Fruit fly (Drosophila melanogaster) whole organism, embryonic: ENCODE data around the gene BTBD9.

Experiments
- C15 ChIP-seq: fragments of 200-800 bp; sonication (Bioruptor generic); IDR thresholded peaks from 3 replicates; pipeline ENCODE4 v1.3.6; 2022; ENCODE audit warnings: missing biosample characterization, missing genetic modification characterization
- CG11723 ChIP-seq: fragments of 200-800 bp; sonication (Bioruptor generic); optimal IDR thresholded peaks from 2 replicates; lab custom pipeline; 2017; ENCODE audit warnings: missing biosample characterization, mild to moderate bottlenecking, missing genetic modification characterization
- CG12391 ChIP-seq: fragments of 200-800 bp; sonication (Bioruptor generic); optimal IDR thresholded peaks from 3 replicates; lab custom pipeline; 2018; ENCODE audit warnings: missing biosample characterization, mild to moderate bottlenecking, missing genetic modification characterization, moderate library complexity
- CG13894 ChIP-seq: fragments of 200-800 bp; sonication (Bioruptor generic); optimal IDR thresholded peaks from 3 replicates; lab custom pipeline; 2018; ENCODE audit warnings: missing biosample characterization, mild to moderate bottlenecking, missing genetic modification characterization, moderate library complexity
- CG15601 ChIP-seq: fragments of 200-800 bp; sonication (Bioruptor generic); optimal IDR thresholded peaks from 3 replicates; lab custom pipeline; 2019; ENCODE audit warnings: missing biosample characterization, mild to moderate bottlenecking, missing genetic modification characterization, moderate library complexity
- CG2199 ChIP-seq: fragments of 200-800 bp; sonication (Bioruptor generic); IDR thresholded peaks from 3 replicates; pipeline ENCODE4 v1.3.6; 2022; ENCODE audit warnings: missing biosample characterization, missing genetic modification characterization
- CG3065 ChIP-seq: fragments of 200-800 bp; sonication (Bioruptor generic); optimal IDR thresholded peaks from 2 replicates; lab custom pipeline; 2016; ENCODE audit warnings: missing biosample characterization, missing genetic modification characterization
- CG32532 ChIP-seq: fragments of 200-800 bp; sonication (Bioruptor generic); IDR thresholded peaks from 2 replicates; pipeline ENCODE4 v1.3.6; 2022; ENCODE audit warnings: missing biosample characterization, missing genetic modification characterization
- CG4360 ChIP-seq: fragments of 200-800 bp; sonication (Bioruptor generic); IDR thresholded peaks from 2 replicates; pipeline ENCODE4 v1.3.6; 2022; ENCODE audit warnings: missing biosample characterization, missing genetic modification characterization
- CG5180 ChIP-seq: fragments of 200-800 bp; sonication (Bioruptor generic); optimal IDR thresholded peaks from 3 replicates; lab custom pipeline; 2017; ENCODE audit warnings: missing biosample characterization, missing genetic modification characterization, mild to moderate bottlenecking, moderate library complexity, missing genetic modification reagents
- CG6765 ChIP-seq: fragments of 200-800 bp; sonication (Bioruptor generic); optimal IDR thresholded peaks from 3 replicates; lab custom pipeline; 2017; ENCODE audit warnings: missing biosample characterization, mild to moderate bottlenecking, missing genetic modification characterization
- CG6791 ChIP-seq: fragments of 200-800 bp; sonication (Bioruptor generic); IDR thresholded peaks from 3 replicates; pipeline ENCODE4 v1.3.6; 2022; ENCODE audit warnings: missing biosample characterization, missing genetic modification characterization; ENCODE audit not compliant: partially characterized antibody
- CG8281 ChIP-seq: fragments of 200-800 bp; sonication (Bioruptor generic); optimal IDR thresholded peaks from 2 replicates; lab custom pipeline; 2018; ENCODE audit warnings: missing biosample characterization, mild to moderate bottlenecking, missing genetic modification characterization, moderate library complexity
- CrebB ChIP-seq: fragments of 200-800 bp; sonication (Bioruptor generic); optimal IDR thresholded peaks from 3 replicates; lab custom pipeline; 2018; ENCODE audit warnings: missing biosample characterization, mild to moderate bottlenecking, missing genetic modification characterization
- D19A ChIP-seq: fragments of 200-800 bp; optimal IDR thresholded peaks from 3 replicates; lab custom pipeline; 2019; ENCODE audit warnings: missing biosample characterization, mild to moderate bottlenecking, missing genetic modification characterization, moderate library complexity
- Ets65A ChIP-seq: fragments of 200-800 bp; sonication (Bioruptor generic); peaks from one replicate; lab custom pipeline; 2016; ENCODE audit warnings: missing biosample characterization, missing genetic modification characterization
- H2.0 ChIP-seq: fragments of 200-800 bp; sonication (Bioruptor generic); IDR thresholded peaks from 2 replicates; pipeline ENCODE4 v1.3.6; 2022; ENCODE audit warnings: missing biosample characterization, missing genetic modification characterization
- Hey ChIP-seq: fragments of 200-800 bp; sonication (Bioruptor generic); optimal IDR thresholded peaks from 3 replicates; lab custom pipeline; 2018; ENCODE audit warnings: missing biosample characterization, mild to moderate bottlenecking, missing genetic modification characterization
- Hr78 ChIP-seq, 2 experiments: fragments of 200-800 bp in 1 of 2; fragments of >200 bp in 1 of 2; sonication (Bioruptor generic) in 1 of 2; optimal IDR thresholded peaks; 2 replicates each; lab custom pipeline; 2017 to 2019; ENCODE audit warnings: missing biosample characterization in 2 of 2, missing genetic modification characterization in 2 of 2, mild to moderate bottlenecking in 1 of 2, moderate library complexity in 1 of 2
- Med ChIP-seq: fragments of 200-800 bp; sonication (Bioruptor generic); peaks from one replicate; lab custom pipeline; 2016; ENCODE audit warnings: missing biosample characterization, missing genetic modification characterization, mild to moderate bottlenecking, inconsistent platforms, moderate library complexity
- Pdp1 ChIP-seq, 2 experiments: fragments of 200-800 bp; sonication (Bioruptor generic); optimal IDR thresholded peaks; 3 replicates each; lab custom pipeline; 2016; ENCODE audit warnings: missing biosample characterization in 2 of 2, missing genetic modification characterization in 2 of 2, mild to moderate bottlenecking in 1 of 2, moderate library complexity in 1 of 2
- Sox100B ChIP-seq: fragments of 200-800 bp; sonication (Bioruptor generic); optimal IDR thresholded peaks from 3 replicates; lab custom pipeline; 2018; ENCODE audit warnings: missing biosample characterization, mild to moderate bottlenecking, missing genetic modification characterization
- Sox102F ChIP-seq: fragments of 200-800 bp; sonication (Bioruptor generic); optimal IDR thresholded peaks from 2 replicates; lab custom pipeline; 2018; ENCODE audit warnings: missing biosample characterization, mild to moderate bottlenecking, missing genetic modification characterization, moderate library complexity
- Spps ChIP-seq: fragments of 200-800 bp; sonication (Bioruptor generic); optimal IDR thresholded peaks from 2 replicates; lab custom pipeline; 2018; ENCODE audit warnings: missing biosample characterization, mild to moderate bottlenecking, missing genetic modification characterization
- Trl ChIP-seq, 3 experiments: fragments of >200 bp in 2 of 3; fragments of 200-800 bp in 1 of 3; sonication (Bioruptor generic) in 1 of 3; optimal IDR thresholded peaks; 2 replicates in 1 of 3; 3 replicates in 2 of 3; lab custom pipeline; 2016 to 2017; ENCODE audit warnings: missing biosample characterization in 1 of 3, missing genetic modification characterization in 1 of 3
- cg ChIP-seq: fragments of 200-800 bp; sonication (Bioruptor generic); optimal IDR thresholded peaks from 3 replicates; lab custom pipeline; 2019; ENCODE audit warnings: missing biosample characterization, mild to moderate bottlenecking, missing genetic modification characterization, moderate library complexity
- chm ChIP-seq: fragments of 200-800 bp; sonication (Bioruptor generic); IDR thresholded peaks from 2 replicates; pipeline ENCODE4 v1.3.6; 2022; ENCODE audit warnings: missing biosample characterization, missing genetic modification characterization
- crol ChIP-seq: fragments of 200-800 bp; sonication (Bioruptor generic); IDR thresholded peaks from 2 replicates; pipeline ENCODE4 v1.3.6; 2022; ENCODE audit warnings: missing biosample characterization, missing genetic modification characterization
- eve ChIP-seq, 2 experiments: fragments of >200 bp; optimal IDR thresholded peaks; 2 replicates each; lab custom pipeline; 2017; ENCODE audit warnings: missing biosample characterization in 2 of 2, missing genetic modification characterization in 2 of 2
- gem ChIP-seq: fragments of 200-800 bp; sonication (Bioruptor generic); optimal IDR thresholded peaks from 2 replicates; lab custom pipeline; 2019; ENCODE audit warnings: missing biosample characterization, mild to moderate bottlenecking, missing genetic modification characterization, moderate library complexity
- gfzf ChIP-seq: fragments of 200-800 bp; sonication (Bioruptor generic); optimal IDR thresholded peaks from 2 replicates; lab custom pipeline; 2016; ENCODE audit warnings: missing biosample characterization, mild to moderate bottlenecking, missing genetic modification characterization, moderate library complexity
- grn ChIP-seq: fragments of 200-800 bp; sonication (Bioruptor generic); optimal IDR thresholded peaks from 3 replicates; lab custom pipeline; 2017; ENCODE audit warnings: missing biosample characterization, missing genetic modification characterization
- kah ChIP-seq: fragments of 200-800 bp; sonication (Bioruptor generic); optimal IDR thresholded peaks from 2 replicates; lab custom pipeline; 2018; ENCODE audit warnings: missing biosample characterization, mild to moderate bottlenecking, missing genetic modification characterization
- kni ChIP-seq: fragments of 200-800 bp; sonication (Bioruptor generic); optimal IDR thresholded peaks from 3 replicates; lab custom pipeline; 2017; ENCODE audit warnings: mild to moderate bottlenecking, missing biosample characterization, missing genetic modification reagents, missing genetic modification characterization
- lab ChIP-seq: fragments of 200-800 bp; sonication (Bioruptor generic); optimal IDR thresholded peaks from 3 replicates; lab custom pipeline; 2017; ENCODE audit warnings: missing biosample characterization, missing genetic modification characterization, mild to moderate bottlenecking, moderate library complexity, missing genetic modification reagents
- lilli ChIP-seq: fragments of 200-800 bp; sonication (Bioruptor generic); optimal IDR thresholded peaks from 3 replicates; lab custom pipeline; 2016; ENCODE audit warnings: missing biosample characterization, missing genetic modification characterization
- p53 ChIP-seq: fragments of 200-800 bp; sonication (Bioruptor generic); optimal IDR thresholded peaks from 2 replicates; lab custom pipeline; 2016; ENCODE audit warnings: missing biosample characterization, missing genetic modification characterization
- pnt ChIP-seq: fragments of 200-800 bp; sonication (Bioruptor generic); optimal IDR thresholded peaks from 3 replicates; lab custom pipeline; 2016; ENCODE audit warnings: missing biosample characterization, missing genetic modification characterization
- pum ChIP-seq: fragments of 200-800 bp; sonication (Bioruptor generic); optimal IDR thresholded peaks from 2 replicates; lab custom pipeline; 2016; ENCODE audit warnings: missing biosample characterization, missing genetic modification characterization
- seq ChIP-seq: fragments of 200-800 bp; sonication (Bioruptor generic); IDR thresholded peaks from 2 replicates; pipeline ENCODE4 v1.3.6; 2022; ENCODE audit warnings: missing biosample characterization, missing genetic modification characterization
- sqz ChIP-seq: fragments of 200-800 bp; sonication (Bioruptor generic); optimal IDR thresholded peaks from 3 replicates; lab custom pipeline; 2018; ENCODE audit warnings: missing biosample characterization, mild to moderate bottlenecking, missing genetic modification characterization
- stwl ChIP-seq: fragments of 200-800 bp; sonication (Bioruptor generic); optimal IDR thresholded peaks from 3 replicates; lab custom pipeline; 2018; ENCODE audit warnings: missing biosample characterization, mild to moderate bottlenecking, missing genetic modification characterization, moderate library complexity

The BTBD9 gene

DNA sequence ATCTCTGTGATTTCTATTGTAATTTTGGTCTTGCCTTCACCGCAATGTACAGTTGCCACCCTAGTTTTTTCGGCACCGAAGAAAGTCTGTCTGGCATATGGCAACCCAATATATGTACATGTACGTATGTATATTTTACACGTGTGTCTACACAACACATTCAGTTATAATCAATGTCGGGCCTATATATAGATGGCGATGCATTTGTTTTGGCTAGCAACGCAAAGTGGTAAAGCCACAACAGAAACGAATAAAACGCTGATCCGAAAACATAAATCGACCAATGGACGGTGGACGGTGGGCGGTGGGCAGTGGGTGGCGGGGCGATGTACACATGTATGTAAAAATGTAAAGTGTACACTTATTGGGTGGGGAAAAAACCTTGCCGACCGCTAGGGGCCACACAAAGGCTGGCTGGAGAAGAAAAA, 39.8 kb upstream of the BTBD9 start (continued):
- TF ChIP-seq crol (peak; percentile 60), cg (GFP tag; lab: Kevin White, UChicago) (peak; percentile 26)

DNA sequence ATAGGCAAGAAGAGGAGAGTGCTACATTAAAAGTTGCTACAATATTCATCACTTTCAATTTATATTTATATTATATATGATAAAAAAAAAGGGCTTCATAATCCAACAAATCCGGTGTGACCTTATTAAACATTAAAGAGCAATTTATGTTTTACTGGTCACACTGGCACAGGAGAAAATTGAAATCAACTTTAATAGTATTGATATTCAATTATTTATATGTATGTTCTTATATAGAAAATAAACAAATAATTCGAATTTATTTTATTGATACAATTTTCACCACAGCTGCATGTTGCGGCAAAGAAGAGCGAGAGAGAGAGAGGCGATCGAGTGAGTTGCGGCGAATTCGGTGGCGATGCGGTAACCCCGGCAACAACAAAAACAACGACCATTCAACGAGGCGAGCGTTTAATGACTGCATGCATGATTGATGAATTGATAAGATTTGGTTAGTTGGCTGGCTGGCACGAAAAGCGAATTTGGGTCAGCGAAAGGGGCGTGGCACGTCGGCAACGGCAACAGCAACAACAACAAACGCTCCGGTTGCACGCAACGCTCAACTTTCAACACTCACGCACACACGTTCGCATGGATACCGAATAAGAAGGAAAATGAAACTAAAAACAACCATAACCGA, 39.0 kb upstream of the BTBD9 start:
- peak; percentile 83 for TF ChIP-seq CG3065 (GFP tag; lab: Kevin White, UChicago)
- peak; percentile 27 for TF ChIP-seq CG15601 (tag; lab: Kevin White, UChicago)
- TF ChIP-seq Med (GFP tag; lab: Kevin White, UChicago): peak; percentile 6
- TF ChIP-seq CG4360: peak; percentile 88
- peak; percentile 22 for TF ChIP-seq lab (GFP tag; lab: Kevin White, UChicago)
- peak; percentile 85 for TF ChIP-seq grn
- TF ChIP-seq chm (GFP tag; lab: Robert Waterston, UW): peak; percentile 53; the same call in 1 of the 2 replicates
- peak; percentile 3 for TF ChIP-seq Sox100B (GFP tag; lab: Kevin White, UChicago)
- no peak for TF ChIP-seq CG12391 (tag; lab: Kevin White, UChicago)
- TF ChIP-seq CG5180 (GFP tag; lab: Kevin White, UChicago): peak; percentile 57
- TF ChIP-seq kni: peak; percentile 57
- peak; percentile 20 for TF ChIP-seq sqz (GFP tag; lab: Kevin White, UChicago)
- no peak for TF ChIP-seq p53 (GFP tag; lab: Kevin White, UChicago)
- peak; percentile 72 for TF ChIP-seq Ets65A
- no peak for TF ChIP-seq CG11723
- no peak for TF ChIP-seq Spps (tag; lab: Kevin White, UChicago)
- peak in 1 of 2 experiments; percentile 19 for TF ChIP-seq Trl (optimal IDR thresholded peaks at IDR 0.05; lab: Kevin White, UChicago)
- no peak for TF ChIP-seq Trl (GFP tag; optimal IDR thresholded peaks at IDR 0.05; lab: Kevin White, UChicago)
- TF ChIP-seq CG8281 (tag; lab: Kevin White, UChicago): peak; percentile 99
- TF ChIP-seq gfzf (GFP tag; lab: Kevin White, UChicago): no peak
- 0 out of 3 replicates have a peak, but pooled peaks have one; percentile 27 for TF ChIP-seq CG6791 (GFP tag; lab: Robert Waterston, UW)
- peak; percentile 95 for TF ChIP-seq stwl (tag; lab: Kevin White, UChicago)
- TF ChIP-seq CG2199 (GFP tag; lab: Robert Waterston, UW): 0 out of 3 replicates have a peak, but pooled peaks have one; percentile 73
- TF ChIP-seq D19A (tag; lab: Kevin White, UChicago): peak; percentile 11
- peak in 1 of 2 experiments; percentile 91 for TF ChIP-seq Pdp1 (GFP tag; optimal IDR thresholded peaks at IDR 0.05; lab: Kevin White, UChicago)
- peak in 1 of 2 experiments; percentile 2 for TF ChIP-seq Hr78 (GFP tag; optimal IDR thresholded peaks at IDR 0.05; lab: Kevin White, UChicago)

- TF ChIP-seq C15 (GFP tag; lab: Robert Waterston, UW) (no peak), crol (peak; percentile 81), Pdp1 (GFP tag; optimal IDR thresholded peaks at IDR 0.05; lab: Kevin White, UChicago) (peak in 1 of 2 experiments; percentile 95), chm (GFP tag; lab: Robert Waterston, UW) (peak; percentile 38; the same call in 1 of the 2 replicates), CG4360 (peak; percentile 77), CG32532 (GFP tag; lab: Robert Waterston, UW) (peak; percentile 25; the same call in 1 of the 2 replicates), Hr78 (GFP tag; optimal IDR thresholded peaks at IDR 0.05; lab: Kevin White, UChicago) (peak in 1 of 2 experiments; percentile 65), H2.0 (GFP tag; lab: Robert Waterston, UW) (no peak), Hey (tag; lab: Kevin White, UChicago) (peak; percentile 14), seq (GFP tag; lab: Robert Waterston, UW) (no peak), Sox102F (GFP tag; lab: Kevin White, UChicago) (peak; percentile 8), CrebB (tag; lab: Kevin White, UChicago) (no peak), cg (GFP tag; lab: Kevin White, UChicago) (peak; percentile 86), kah (GFP tag; lab: Kevin White, UChicago) (peak; percentile 39), pum (GFP tag; lab: Kevin White, UChicago) (no peak), CG13894 (tag; lab: Kevin White, UChicago) (peak; percentile 31), pnt (GFP tag; lab: Kevin White, UChicago) (no peak), lilli (peak; percentile 6), CG6765 (GFP tag; lab: Kevin White, UChicago) (no peak), gem (tag; lab: Kevin White, UChicago) (peak; percentile 23), eve (GFP tag; optimal IDR thresholded peaks at IDR 0.05; lab: Kevin White, UChicago) (peak in 1 of 2 experiments; percentile 14)
Measured at dm6 chrX:10729921-10730873, 38.1 kb upstream of the BTBD9 start.
